Worm (Caenorhabditis elegans): Measurements from ENCODE around the gene F22E5.20.

ce11 chrII:2692476-2692875 lies 19.0 kb upstream of the F22E5.20 start, which contains the start of gene set-11:
- TF ChIP-seq pbrm-1 (GFP tag; IDR thresholded peaks at IDR 0.05) (no peak), repo-1 (tag; optimal IDR thresholded peaks at IDR 0.05) (no peak), nhr-27 (tag; optimal IDR thresholded peaks at IDR 0.05) (no peak)

Data from whole organism, young adult.